Worm (Caenorhabditis elegans): ENCODE results near the gene Y113G7A.12.

ce11 chrV:20142285-20142684 lies at the start of gene Y113G7A.12:
- no peak for TF ChIP-seq F13H6.1 (tag; optimal IDR thresholded peaks at IDR 0.05)
- TF ChIP-seq tbx-2 (tag; optimal IDR thresholded peaks at IDR 0.05) = no peak
- TF ChIP-seq unc-42 (tag; optimal IDR thresholded peaks at IDR 0.05) = no peak
- TF ChIP-seq sdc-2 (tag; optimal IDR thresholded peaks at IDR 0.05) = no peak
